Worm (Caenorhabditis elegans) whole organism, young adult: Measurements from ENCODE around the gene clp-10.

Experiments
- B0261.1 ChIP-seq: sonication (generic microtip); optimal IDR thresholded peaks from 2 replicates; lab custom pipeline; 2016; ENCODE audit warnings: mild to moderate bottlenecking, missing genetic modification characterization, moderate library complexity, missing compliant biosample characterization
- C06A6.2 ChIP-seq: fragments of 200-800 bp; sonication (Bioruptor generic); conservative IDR thresholded peaks from 2 replicates; pipeline ENCODE4 v1.3.6; 2022; ENCODE audit warnings: missing genetic modification characterization, missing compliant biosample characterization
- C17E4.6 ChIP-seq: fragments of 200-800 bp; sonication (Bioruptor generic); IDR thresholded peaks from 2 replicates; pipeline ENCODE4 v1.3.6; 2022; ENCODE audit warnings: missing genetic modification reagents, missing genetic modification characterization, missing compliant biosample characterization
- D2030.7 ChIP-seq: fragments of 200-800 bp; sonication (Bioruptor generic); IDR thresholded peaks from 2 replicates; pipeline ENCODE4 v1.3.6; 2022; ENCODE audit warnings: missing genetic modification reagents, missing genetic modification characterization, missing compliant biosample characterization
- F55B11.4 ChIP-seq: sonication (generic microtip); optimal IDR thresholded peaks from 2 replicates; lab custom pipeline; 2016; ENCODE audit warnings: missing compliant biosample characterization, missing genetic modification characterization, borderline replicate concordance; ENCODE audit not compliant: insufficient read depth
- K12H6.12 ChIP-seq: fragments of 200-800 bp; sonication (Bioruptor generic); optimal IDR thresholded peaks from 2 replicates; lab custom pipeline; 2018; ENCODE audit warnings: mild to moderate bottlenecking, missing genetic modification characterization, missing compliant biosample characterization
- T07F8.4 ChIP-seq: sonication (generic microtip); optimal IDR thresholded peaks from 2 replicates; lab custom pipeline; 2016; ENCODE audit warnings: mild to moderate bottlenecking, missing genetic modification characterization, moderate library complexity, missing compliant biosample characterization
- Y53G8AR.9 ChIP-seq: fragments of 200-800 bp; sonication (Bioruptor generic); conservative IDR thresholded peaks from 2 replicates; pipeline ENCODE4 v1.3.6; 2022; ENCODE audit warnings: missing genetic modification reagents, missing genetic modification characterization, missing compliant biosample characterization
- Y67H2A.10 ChIP-seq: fragments of 200-800 bp; sonication (Bioruptor generic); conservative IDR thresholded peaks from 2 replicates; pipeline ENCODE4 v1.3.6; 2022; ENCODE audit warnings: missing genetic modification reagents, missing genetic modification characterization, missing compliant biosample characterization
- Y79H2A.3 ChIP-seq: fragments of 200-800 bp; sonication (Bioruptor generic); conservative IDR thresholded peaks from 2 replicates; pipeline ENCODE4 v1.3.6; 2022; ENCODE audit warnings: missing genetic modification reagents, missing genetic modification characterization, missing compliant biosample characterization
- aptf-2 ChIP-seq: fragments of 200-800 bp; sonication (Bioruptor generic); conservative IDR thresholded peaks from 2 replicates; pipeline ENCODE4 v1.3.6; 2022; ENCODE audit warnings: missing genetic modification reagents, missing genetic modification characterization, missing compliant biosample characterization
- athp-1 ChIP-seq: sonication (generic microtip); optimal IDR thresholded peaks from 2 replicates; lab custom pipeline; 2017; ENCODE audit warnings: mild to moderate bottlenecking, missing genetic modification characterization, missing compliant biosample characterization
- attf-3 ChIP-seq: fragments of 200-800 bp; sonication (Bioruptor generic); conservative IDR thresholded peaks from 2 replicates; pipeline ENCODE4 v1.3.6; 2022; ENCODE audit warnings: missing genetic modification reagents, missing genetic modification characterization, missing compliant biosample characterization
- bed-2 ChIP-seq: fragments of 200-800 bp; sonication (Bioruptor generic); IDR thresholded peaks from 2 replicates; pipeline ENCODE4 v1.3.6; 2022; ENCODE audit warnings: missing genetic modification reagents, missing genetic modification characterization, missing compliant biosample characterization
- cebp-1 ChIP-seq, 2 experiments: fragments of 200-800 bp in 1 of 2; sonication (Bioruptor generic) in 1 of 2; sonication (generic microtip) in 1 of 2; IDR thresholded peaks in 1 of 2; optimal IDR thresholded peaks in 1 of 2; 2 replicates each; pipeline versions ENCODE4 v1.3.6 to Lab custom; 2017 to 2022; ENCODE audit warnings: missing compliant biosample characterization in 2 of 2, missing genetic modification characterization in 2 of 2, mild to moderate bottlenecking in 1 of 2, missing genetic modification reagents in 1 of 2, moderate library complexity in 1 of 2
- ceh-100 ChIP-seq: fragments of 200-800 bp; sonication (Bioruptor generic); IDR thresholded peaks from 2 replicates; pipeline ENCODE4 v1.3.6; 2022; ENCODE audit warnings: missing genetic modification reagents, missing genetic modification characterization, missing compliant biosample characterization
- ceh-40 ChIP-seq: fragments of 200-800 bp; sonication (Bioruptor generic); IDR thresholded peaks from 2 replicates; pipeline ENCODE4 v1.3.6; 2022; ENCODE audit warnings: missing genetic modification characterization, missing compliant biosample characterization
- ceh-91 ChIP-seq: fragments of 200-800 bp; sonication (Bioruptor generic); IDR thresholded peaks from 2 replicates; pipeline ENCODE4 v1.3.6; 2022; ENCODE audit warnings: missing genetic modification reagents, missing genetic modification characterization, missing compliant biosample characterization
- egl-18 ChIP-seq: fragments of 200-800 bp; sonication (Bioruptor generic); IDR thresholded peaks from 2 replicates; pipeline ENCODE4 v1.3.6; 2022; ENCODE audit warnings: missing genetic modification reagents, missing genetic modification characterization, missing compliant biosample characterization
- egrh-3 ChIP-seq: fragments of 200-800 bp; sonication (Bioruptor generic); IDR thresholded peaks from 2 replicates; pipeline ENCODE4 v1.3.6; 2022; ENCODE audit warnings: missing genetic modification reagents, missing genetic modification characterization, missing compliant biosample characterization
- ekl-4 ChIP-seq: fragments of 200-800 bp; sonication (Bioruptor generic); IDR thresholded peaks from 2 replicates; pipeline ENCODE4 v1.3.6; 2022; ENCODE audit warnings: missing genetic modification reagents, missing genetic modification characterization, missing compliant biosample characterization
- ets-4 ChIP-seq: fragments of 200-800 bp; sonication (Bioruptor generic); optimal IDR thresholded peaks from 2 replicates; lab custom pipeline; 2018; ENCODE audit warnings: mild to moderate bottlenecking, missing genetic modification characterization, missing compliant biosample characterization
- gei-17 ChIP-seq: fragments of 200-800 bp; sonication (Bioruptor generic); optimal IDR thresholded peaks from 2 replicates; lab custom pipeline; 2018; ENCODE audit warnings: mild to moderate bottlenecking, missing genetic modification characterization, missing compliant biosample characterization
- him-1 ChIP-seq: sonication (generic microtip); optimal IDR thresholded peaks from 2 replicates; lab custom pipeline; 2016; ENCODE audit warnings: missing genotype, missing genetic modification reagents, missing genetic modification characterization, missing compliant biosample characterization
- hlh-26 ChIP-seq: fragments of 200-800 bp; sonication (Bioruptor generic); conservative IDR thresholded peaks from 2 replicates; pipeline ENCODE4 v1.3.6; 2022; ENCODE audit warnings: missing genetic modification reagents, missing genetic modification characterization, missing compliant biosample characterization
- hmg-1.2 ChIP-seq: fragments of 200-800 bp; sonication (Bioruptor generic); IDR thresholded peaks from 2 replicates; pipeline ENCODE4 v1.3.6; 2022; ENCODE audit warnings: missing genetic modification reagents, missing genetic modification characterization, missing compliant biosample characterization
- hsf-1 ChIP-seq: fragments of 200-800 bp; sonication (Bioruptor generic); IDR thresholded peaks from 2 replicates; pipeline ENCODE4 v1.3.6; 2022; ENCODE audit warnings: missing genetic modification reagents, missing genetic modification characterization, missing compliant biosample characterization
- let-526 ChIP-seq: fragments of 200-800 bp; sonication (Bioruptor generic); IDR thresholded peaks from 2 replicates; pipeline ENCODE4 v1.3.6; 2022; ENCODE audit warnings: missing genetic modification reagents, missing genetic modification characterization, missing compliant biosample characterization
- lsl-1 ChIP-seq: fragments of 200-800 bp; sonication (Bioruptor generic); optimal IDR thresholded peaks from 2 replicates; lab custom pipeline; 2018; ENCODE audit warnings: mild to moderate bottlenecking, missing genetic modification characterization, moderate library complexity, missing compliant biosample characterization
- madf-10 ChIP-seq: sonication (generic microtip); optimal IDR thresholded peaks from 2 replicates; lab custom pipeline; 2016; ENCODE audit warnings: mild to moderate bottlenecking, missing genetic modification characterization, missing compliant biosample characterization
- madf-3 ChIP-seq: fragments of 200-800 bp; sonication (Bioruptor generic); IDR thresholded peaks from 2 replicates; pipeline ENCODE4 v1.3.6; 2022; ENCODE audit warnings: missing genetic modification reagents, missing genetic modification characterization, missing compliant biosample characterization
- mcd-1 ChIP-seq: fragments of 200-800 bp; sonication (Bioruptor generic); IDR thresholded peaks from 2 replicates; pipeline ENCODE4 v1.3.6; 2022; ENCODE audit warnings: missing genetic modification reagents, missing genetic modification characterization, missing compliant biosample characterization
- nfya-1 ChIP-seq: sonication (generic microtip); optimal IDR thresholded peaks from 2 replicates; lab custom pipeline; 2017; ENCODE audit warnings: antibody characterized with exemption, missing compliant biosample characterization, missing genetic modification characterization, borderline replicate concordance; ENCODE audit not compliant: insufficient read depth
- nhr-179 ChIP-seq: sonication (generic microtip); optimal IDR thresholded peaks from 2 replicates; lab custom pipeline; 2016; ENCODE audit warnings: mild to moderate bottlenecking, missing genetic modification characterization, missing compliant biosample characterization
- pbrm-1 ChIP-seq: fragments of 200-800 bp; sonication (Bioruptor generic); IDR thresholded peaks from 2 replicates; pipeline ENCODE4 v1.3.6; 2022; ENCODE audit warnings: missing genetic modification reagents, missing genetic modification characterization, missing compliant biosample characterization
- rec-8 ChIP-seq, 2 experiments: sonication (generic microtip); optimal IDR thresholded peaks; 2 replicates each; lab custom pipeline; 2016; ENCODE audit warnings: mild to moderate bottlenecking in 2 of 2, missing genetic modification characterization in 2 of 2, missing genetic modification reagents in 2 of 2, missing genotype in 2 of 2, missing biosample characterization in 1 of 2, missing compliant biosample characterization in 1 of 2, moderate library complexity in 1 of 2
- repo-1 ChIP-seq: sonication (generic microtip); optimal IDR thresholded peaks from 2 replicates; lab custom pipeline; 2017; ENCODE audit warnings: mild to moderate bottlenecking, missing genetic modification characterization, missing compliant biosample characterization
- rpc-1 ChIP-seq, 2 experiments: fragments of 150-350 bp in 1 of 2; sonication (generic microtip) in 1 of 2; optimal IDR thresholded peaks; 2 replicates each; lab custom pipeline; 2014 to 2018; ENCODE audit warnings: missing biosample characterization in 1 of 2, missing genetic modification characterization in 1 of 2, missing genetic modification reagents in 1 of 2, missing genotype in 1 of 2
- sea-2 ChIP-seq: fragments of 200-800 bp; sonication (Bioruptor generic); IDR thresholded peaks from 2 replicates; pipeline ENCODE4 v1.3.6; 2022; ENCODE audit warnings: missing genetic modification characterization, missing compliant biosample characterization
- snpc-1.3 ChIP-seq: sonication (generic microtip); optimal IDR thresholded peaks from 2 replicates; lab custom pipeline; 2017; ENCODE audit warnings: missing genetic modification characterization, mild to moderate bottlenecking, missing compliant biosample characterization, antibody characterized with exemption, moderate library complexity, missing genotype, missing genetic modification reagents; ENCODE audit not compliant: insufficient read depth
- somi-1 ChIP-seq: fragments of 200-800 bp; sonication (Bioruptor generic); optimal IDR thresholded peaks from 2 replicates; lab custom pipeline; 2018; ENCODE audit warnings: mild to moderate bottlenecking, missing genetic modification characterization, missing compliant biosample characterization
- sptf-2 ChIP-seq: fragments of 200-800 bp; sonication (Bioruptor generic); optimal IDR thresholded peaks from 2 replicates; lab custom pipeline; 2018; ENCODE audit warnings: mild to moderate bottlenecking, missing genetic modification characterization, missing compliant biosample characterization
- tlf-1 ChIP-seq: fragments of 200-800 bp; sonication (Bioruptor generic); optimal IDR thresholded peaks from 2 replicates; lab custom pipeline; 2018; ENCODE audit warnings: mild to moderate bottlenecking, missing genetic modification characterization, missing compliant biosample characterization
- ztf-22 ChIP-seq: fragments of 200-800 bp; sonication (Bioruptor generic); optimal IDR thresholded peaks from 2 replicates; lab custom pipeline; 2018; ENCODE audit warnings: mild to moderate bottlenecking, missing genetic modification characterization, moderate library complexity, missing compliant biosample characterization
- ztf-25 ChIP-seq: fragments of 200-800 bp; sonication (Bioruptor generic); IDR thresholded peaks from 2 replicates; pipeline ENCODE4 v1.3.6; 2022; ENCODE audit warnings: missing genetic modification reagents, missing genetic modification characterization, missing compliant biosample characterization

The clp-10 gene

ce11 chrIII:63584-64316, 25.7 kb upstream of the clp-10 start (continued):
- TF ChIP-seq cebp-1 (GFP tag; IDR thresholded peaks at IDR 0.05; lab: Robert Waterston, UW) (no peak), cebp-1 (tag; optimal IDR thresholded peaks at IDR 0.05; lab: Kevin White, UChicago) (peak; percentile 7), C06A6.2 (GFP tag; lab: Robert Waterston, UW) (no peak), egrh-3 (GFP tag; lab: Robert Waterston, UW) (peak; percentile 72; the same call in 1 of the 2 replicates), athp-1 (tag; lab: Kevin White, UChicago) (peak; percentile 18), repo-1 (tag; lab: Kevin White, UChicago) (no peak), tlf-1 (GFP tag; lab: Kevin White, UChicago) (no peak), ceh-91 (no peak), sea-2 (GFP tag; lab: Robert Waterston, UW) (no peak), nhr-179 (tag; lab: Kevin White, UChicago) (no peak), lsl-1 (GFP tag; lab: Kevin White, UChicago) (no peak), snpc-1.3 (tag; lab: Kevin White, UChicago) (no peak), let-526 (GFP tag; lab: Robert Waterston, UW) (peak; percentile 72; the same call in 1 of the 2 replicates), somi-1 (GFP tag; lab: Kevin White, UChicago) (peak; percentile 58), gei-17 (GFP tag; lab: Kevin White, UChicago) (no peak), sptf-2 (no peak), ekl-4 (GFP tag; lab: Robert Waterston, UW) (peak; percentile 58; the same call in 1 of the 2 replicates), T07F8.4 (tag; lab: Kevin White, UChicago) (no peak), Y79H2A.3 (GFP tag; lab: Robert Waterston, UW) (0 out of 2 replicates have a peak, but pooled peaks have one; percentile 18), bed-2 (GFP tag; lab: Robert Waterston, UW) (no peak), egl-18 (0 out of 2 replicates have a peak, but pooled peaks have one; percentile 52), D2030.7 (no peak), him-1 (tag; lab: Kevin White, UChicago) (no peak), ztf-25 (GFP tag; lab: Robert Waterston, UW) (0 out of 2 replicates have a peak, but pooled peaks have one; percentile 3), rec-8 (tag; optimal IDR thresholded peaks at IDR 0.05; lab: Kevin White, UChicago) (no peak), Y67H2A.10 (no peak), ceh-100 (0 out of 2 replicates have a peak, but pooled peaks have one; percentile 9), ceh-40 (GFP tag; lab: Robert Waterston, UW) (0 out of 2 replicates have a peak, but pooled peaks have one; percentile 52), attf-3 (GFP tag; lab: Robert Waterston, UW) (no peak), nfya-1 (tag; lab: Kevin White, UChicago) (no peak), hmg-1.2 (GFP tag; lab: Robert Waterston, UW) (peak; percentile 29; the same call in 1 of the 2 replicates), K12H6.12 (tag; lab: Kevin White, UChicago) (no peak), B0261.1 (no peak), madf-10 (tag; lab: Kevin White, UChicago) (no peak), C17E4.6 (peak; percentile 58; the same call in 1 of the 2 replicates), ets-4 (GFP tag; lab: Kevin White, UChicago) (no peak), rpc-1 (optimal IDR thresholded peaks at IDR 0.05; lab: Kevin White, UChicago) (no peak), rpc-1 (tag; optimal IDR thresholded peaks at IDR 0.05; lab: Kevin White, UChicago) (no peak), aptf-2 (GFP tag; lab: Robert Waterston, UW) (no peak), madf-3 (GFP tag; lab: Robert Waterston, UW) (peak; percentile 76), mcd-1 (GFP tag; lab: Robert Waterston, UW) (peak; percentile 36; the same call in 1 of the 2 replicates), hsf-1 (no peak), ztf-22 (GFP tag; lab: Kevin White, UChicago) (no peak), Y53G8AR.9 (GFP tag; lab: Robert Waterston, UW) (peak; percentile 60), F55B11.4 (no peak), pbrm-1 (no peak), hlh-26 (GFP tag; lab: Robert Waterston, UW) (no peak)
